Worm (Caenorhabditis elegans) whole organism, L4/young adult: ENCODE measurements around the gene fpn-1.2.

Source experiments
- W03F9.2 ChIP-seq: fragments of 150-350 bp; optimal IDR thresholded peaks from 2 replicates; lab custom pipeline; 2014; ENCODE audit warnings: missing biosample characterization, missing genetic modification characterization
- dao-5 ChIP-seq: sonication (generic microtip); optimal IDR thresholded peaks from 2 replicates; lab custom pipeline; 2016; ENCODE audit warnings: missing genotype, missing genetic modification characterization, moderate library complexity, missing compliant biosample characterization
- him-1 ChIP-seq: sonication (generic microtip); optimal IDR thresholded peaks from 2 replicates; lab custom pipeline; 2016; ENCODE audit warnings: missing genotype, missing genetic modification reagents, missing genetic modification characterization, missing compliant biosample characterization

DNA sequence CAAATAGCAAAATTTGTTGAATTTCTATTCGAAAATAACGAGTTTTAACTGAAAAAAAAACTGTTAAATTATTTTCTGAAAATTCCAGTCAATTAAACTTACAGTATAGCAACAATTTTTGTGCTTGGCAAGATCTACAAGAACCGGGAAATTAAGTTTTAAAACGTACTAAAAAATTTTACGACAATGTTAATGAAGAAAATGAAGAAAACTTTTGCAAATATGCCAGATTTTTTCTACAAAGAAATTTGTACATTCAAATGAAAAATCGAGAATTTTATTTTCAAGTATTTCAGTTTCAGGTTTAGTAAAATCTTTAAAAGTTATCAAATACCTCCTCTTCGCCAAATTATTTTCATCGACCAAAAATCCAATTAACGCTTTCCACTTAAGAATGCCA is 22.5 kb downstream of the fpn-1.2 start, which contains the start of gene cnc-11:
- TF ChIP-seq him-1 (tag; lab: Kevin White, UChicago) = no peak
- TF ChIP-seq dao-5 (tag; lab: Kevin White, UChicago) = no peak
- no peak for TF ChIP-seq W03F9.2 (tag; lab: Kevin White, UChicago)
